Worm (Caenorhabditis elegans) whole organism, L1 larva: Measurements from ENCODE around the gene srlf-3.

Source experiments
- C34B4.2 ChIP-seq: sonication (generic microtip); optimal IDR thresholded peaks from 2 replicates; lab custom pipeline; 2017; ENCODE audit warnings: mild to moderate bottlenecking, missing genetic modification characterization, missing compliant biosample characterization
- ama-1 ChIP-seq: fragments of 150-350 bp; optimal IDR thresholded peaks from 2 replicates; lab custom pipeline; 2014
- blmp-1 ChIP-seq: fragments of 150-350 bp; optimal IDR thresholded peaks from 2 replicates; lab custom pipeline; 2014; ENCODE audit warnings: missing biosample characterization, missing genetic modification characterization
- ceh-90 ChIP-seq: sonication (generic microtip); optimal IDR thresholded peaks from 2 replicates; lab custom pipeline; 2016; ENCODE audit warnings: missing genetic modification characterization, missing compliant biosample characterization
- ces-1 ChIP-seq: fragments of 150-350 bp; optimal IDR thresholded peaks from 2 replicates; lab custom pipeline; 2014; ENCODE audit warnings: missing biosample characterization, missing genetic modification reagents, missing genetic modification characterization
- dpl-1 ChIP-seq, 3 experiments: fragments of 150-350 bp in 2 of 3; sonication (generic microtip) in 1 of 3; optimal IDR thresholded peaks; 2 replicates each; lab custom pipeline; 2014 to 2017; ENCODE audit warnings: missing biosample characterization in 3 of 3, missing genetic modification characterization in 3 of 3, missing genetic modification reagents in 3 of 3
- efl-1 ChIP-seq, 4 experiments: fragments of 150-350 bp; optimal IDR thresholded peaks in 3 of 4; peaks in 1 of 4; 1 replicate in 1 of 4; 2 replicates in 3 of 4; lab custom pipeline; 2014; ENCODE audit warnings: missing biosample characterization in 2 of 4, missing genetic modification characterization in 2 of 4, missing genetic modification reagents in 2 of 4
- efl-3 ChIP-seq: fragments of 200-800 bp; sonication (Bioruptor generic); optimal IDR thresholded peaks from 2 replicates; lab custom pipeline; 2018; ENCODE audit warnings: mild to moderate bottlenecking, missing genetic modification characterization, missing compliant biosample characterization
- egl-13 ChIP-seq: sonication (generic microtip); optimal IDR thresholded peaks from 2 replicates; lab custom pipeline; 2016; ENCODE audit warnings: missing genotype, missing genetic modification reagents, missing genetic modification characterization, missing compliant biosample characterization
- egl-27 ChIP-seq, 2 experiments: fragments of 150-350 bp in 1 of 2; sonication (generic microtip); optimal IDR thresholded peaks; 3 replicates each; lab custom pipeline; 2017 to 2018; ENCODE audit warnings: missing biosample characterization in 2 of 2, missing genetic modification characterization in 2 of 2, missing genetic modification reagents in 2 of 2
- elt-2 ChIP-seq: sonication (generic microtip); optimal IDR thresholded peaks from 2 replicates; lab custom pipeline; 2016; ENCODE audit warnings: missing genetic modification characterization, mild to moderate bottlenecking, inconsistent platforms, missing compliant biosample characterization, missing genetic modification reagents
- elt-3 ChIP-seq, 6 experiments: fragments of 150-350 bp in 1 of 6; sonication (generic microtip); optimal IDR thresholded peaks; 2 replicates each; lab custom pipeline; 2017 to 2018; ENCODE audit warnings: missing biosample characterization in 6 of 6, missing genetic modification characterization in 6 of 6, inconsistent platforms in 1 of 6
- ets-5 ChIP-seq: fragments of 200-800 bp; sonication (Bioruptor generic); IDR thresholded peaks from 2 replicates; pipeline ENCODE4 v1.3.6; 2022; ENCODE audit warnings: missing genetic modification characterization, missing compliant biosample characterization
- fkh-4 ChIP-seq: sonication (generic microtip); optimal IDR thresholded peaks from 2 replicates; lab custom pipeline; 2016; ENCODE audit warnings: missing compliant biosample characterization, missing genetic modification characterization, borderline replicate concordance
- fkh-8 ChIP-seq: sonication (generic microtip); optimal IDR thresholded peaks from 2 replicates; lab custom pipeline; 2016; ENCODE audit warnings: mild to moderate bottlenecking, missing genetic modification characterization, missing compliant biosample characterization
- grh-1 ChIP-seq: fragments of 200-800 bp; sonication (Bioruptor generic); IDR thresholded peaks from 2 replicates; pipeline ENCODE4 v1.3.6; 2022; ENCODE audit warnings: missing genetic modification reagents, missing genetic modification characterization, missing compliant biosample characterization
- hpl-2 ChIP-seq: fragments of 150-350 bp; optimal IDR thresholded peaks from 2 replicates; lab custom pipeline; 2014; ENCODE audit warnings: missing biosample characterization, missing genetic modification reagents, missing genetic modification characterization
- jun-1 ChIP-seq: fragments of 150-350 bp; optimal IDR thresholded peaks from 2 replicates; lab custom pipeline; 2014; ENCODE audit warnings: missing biosample characterization, missing genetic modification reagents, missing genetic modification characterization
- lin-13 ChIP-seq: fragments of 150-350 bp; optimal IDR thresholded peaks from 2 replicates; lab custom pipeline; 2014; ENCODE audit warnings: missing biosample characterization, missing genetic modification reagents, missing genetic modification characterization
- lin-14 ChIP-seq: fragments of 200-800 bp; sonication (Bioruptor generic); optimal IDR thresholded peaks from 2 replicates; lab custom pipeline; 2018; ENCODE audit warnings: mild to moderate bottlenecking, missing genetic modification characterization, moderate library complexity, missing compliant biosample characterization
- lin-35 ChIP-seq, 2 experiments: fragments of 150-350 bp; optimal IDR thresholded peaks; 2 replicates each; lab custom pipeline; 2014; ENCODE audit warnings: missing biosample characterization in 2 of 2, missing genetic modification characterization in 2 of 2, missing genetic modification reagents in 2 of 2
- mab-9 ChIP-seq: fragments of 200-800 bp; sonication (Bioruptor generic); IDR thresholded peaks from 2 replicates; pipeline ENCODE4 v1.3.6; 2022; ENCODE audit warnings: missing genetic modification reagents, missing genetic modification characterization, missing compliant biosample characterization
- mep-1 ChIP-seq: fragments of 150-350 bp; optimal IDR thresholded peaks from 2 replicates; lab custom pipeline; 2014; ENCODE audit warnings: missing biosample characterization, missing genetic modification characterization
- nhr-12 ChIP-seq: sonication (generic microtip); optimal IDR thresholded peaks from 2 replicates; lab custom pipeline; 2017; ENCODE audit warnings: missing biosample characterization, missing genetic modification characterization
- nhr-237 ChIP-seq: fragments of 150-350 bp; optimal IDR thresholded peaks from 2 replicates; lab custom pipeline; 2014; ENCODE audit warnings: missing biosample characterization, missing genetic modification characterization
- nhr-28 ChIP-seq: fragments of 150-350 bp; optimal IDR thresholded peaks from 2 replicates; lab custom pipeline; 2014; ENCODE audit warnings: missing biosample characterization, missing genetic modification characterization
- nhr-47 ChIP-seq: sonication (generic microtip); optimal IDR thresholded peaks from 2 replicates; lab custom pipeline; 2016; ENCODE audit warnings: mild to moderate bottlenecking, missing genetic modification characterization, moderate library complexity, missing compliant biosample characterization
- nhr-71 ChIP-seq: sonication (generic microtip); optimal IDR thresholded peaks from 2 replicates; lab custom pipeline; 2016; ENCODE audit warnings: mild to moderate bottlenecking, missing genetic modification characterization, moderate library complexity, missing compliant biosample characterization
- nhr-77 ChIP-seq: fragments of 150-350 bp; optimal IDR thresholded peaks from 2 replicates; lab custom pipeline; 2014; ENCODE audit warnings: missing biosample characterization, missing genetic modification characterization
- nhr-84 ChIP-seq: sonication (generic microtip); optimal IDR thresholded peaks from 2 replicates; lab custom pipeline; 2017; ENCODE audit warnings: missing biosample characterization, missing genetic modification characterization
- nhr-85 ChIP-seq: sonication (generic microtip); peaks from one replicate; lab custom pipeline; 2016; ENCODE audit warnings: missing genetic modification characterization, inconsistent platforms, missing compliant biosample characterization
- pax-3 ChIP-seq: fragments of 200-800 bp; sonication (Bioruptor generic); optimal IDR thresholded peaks from 2 replicates; lab custom pipeline; 2018; ENCODE audit warnings: mild to moderate bottlenecking, missing genetic modification characterization, moderate library complexity, missing compliant biosample characterization
- pqm-1 ChIP-seq: sonication (generic microtip); optimal IDR thresholded peaks from 3 replicates; lab custom pipeline; 2017; ENCODE audit warnings: missing biosample characterization, missing genetic modification characterization
- rnt-1 ChIP-seq: sonication (generic microtip); optimal IDR thresholded peaks from 2 replicates; lab custom pipeline; 2016; ENCODE audit warnings: mild to moderate bottlenecking, missing genetic modification characterization, moderate library complexity, missing compliant biosample characterization
- sox-4 ChIP-seq: sonication (generic microtip); optimal IDR thresholded peaks from 2 replicates; lab custom pipeline; 2016; ENCODE audit warnings: missing genetic modification characterization, missing compliant biosample characterization
- sptf-1 ChIP-seq: fragments of 150-350 bp; optimal IDR thresholded peaks from 2 replicates; lab custom pipeline; 2014; ENCODE audit warnings: missing biosample characterization, missing genetic modification characterization
- sup-37 ChIP-seq: fragments of 200-800 bp; sonication (Bioruptor generic); optimal IDR thresholded peaks from 2 replicates; lab custom pipeline; 2018; ENCODE audit warnings: mild to moderate bottlenecking, missing genetic modification characterization, missing compliant biosample characterization
- swsn-7 ChIP-seq: sonication (generic microtip); optimal IDR thresholded peaks from 2 replicates; lab custom pipeline; 2016; ENCODE audit warnings: missing genetic modification characterization, missing compliant biosample characterization
- tlp-1 ChIP-seq: fragments of 150-350 bp; optimal IDR thresholded peaks from 2 replicates; lab custom pipeline; 2014; ENCODE audit warnings: missing biosample characterization, missing genetic modification characterization
- unc-86 ChIP-seq: sonication (generic microtip); optimal IDR thresholded peaks from 2 replicates; lab custom pipeline; 2016; ENCODE audit warnings: missing genetic modification characterization, missing compliant biosample characterization
- vab-15 ChIP-seq: sonication (generic microtip); optimal IDR thresholded peaks from 2 replicates; lab custom pipeline; 2017; ENCODE audit warnings: missing genotype, mild to moderate bottlenecking, missing genetic modification characterization, missing compliant biosample characterization
- zag-1 ChIP-seq: fragments of 150-350 bp; optimal IDR thresholded peaks from 2 replicates; lab custom pipeline; 2014; ENCODE audit warnings: missing biosample characterization, missing genetic modification characterization
- zip-4 ChIP-seq: fragments of 200-800 bp; sonication (Bioruptor generic); optimal IDR thresholded peaks from 2 replicates; lab custom pipeline; 2018; ENCODE audit warnings: mild to moderate bottlenecking, missing genetic modification characterization, moderate library complexity, missing compliant biosample characterization
- ztf-4 ChIP-seq: fragments of 150-350 bp; optimal IDR thresholded peaks from 2 replicates; lab custom pipeline; 2014; ENCODE audit warnings: missing biosample characterization, missing genetic modification characterization

Gene srlf-3

DNA sequence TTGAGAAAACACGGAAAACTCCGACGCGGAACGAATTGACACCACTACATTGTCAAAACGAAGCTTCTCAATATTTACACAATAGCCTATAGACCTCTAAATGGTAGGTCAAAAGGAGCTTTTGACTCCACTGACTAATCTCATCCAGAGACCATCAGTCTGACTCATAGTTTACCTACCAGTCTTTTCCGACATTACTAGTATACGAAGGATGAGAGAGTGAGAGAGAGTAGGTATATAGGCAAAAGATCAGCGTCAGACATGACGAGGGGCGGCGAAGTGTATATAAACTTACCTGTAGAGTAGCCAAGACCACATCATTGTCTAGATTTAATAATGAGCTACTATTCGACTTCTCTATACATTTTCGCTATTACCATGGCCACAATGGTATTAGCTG lies at the start of gene srlf-3:
srlf-3 (plus strand) TSS at position 301 of the 400 bp plus-strand sequence.
- no peak for TF ChIP-seq nhr-85 (tag; lab: Kevin White, UChicago)
- no peak for TF ChIP-seq jun-1 (tag; lab: Kevin White, UChicago)
- TF ChIP-seq nhr-28 = no peak
- TF ChIP-seq tlp-1 (tag; lab: Kevin White, UChicago) = no peak
- no peak for TF ChIP-seq mep-1 (tag; lab: Kevin White, UChicago)
- TF ChIP-seq fkh-8 (tag; lab: Kevin White, UChicago) = no peak
- TF ChIP-seq efl-1 (optimal IDR thresholded peaks at IDR 0.05; lab: Kevin White, UChicago) = no peak
- TF ChIP-seq efl-1 (GFP tag; optimal IDR thresholded peaks at IDR 0.05 in 1 of 2; lab: Kevin White, UChicago) = no peak
- no peak for TF ChIP-seq ztf-4
- no peak for TF ChIP-seq C34B4.2
- no peak for TF ChIP-seq ceh-90 (tag; lab: Kevin White, UChicago)
- no peak for TF ChIP-seq unc-86 (tag; lab: Kevin White, UChicago)
- no peak for TF ChIP-seq rnt-1 (tag; lab: Kevin White, UChicago)
- TF ChIP-seq egl-27 (tag; optimal IDR thresholded peaks at IDR 0.05; lab: Kevin White, UChicago) = no peak
- no peak for TF ChIP-seq nhr-77 (tag; lab: Kevin White, UChicago)
- TF ChIP-seq lin-13 (GFP tag; lab: Kevin White, UChicago) = no peak

DNA sequence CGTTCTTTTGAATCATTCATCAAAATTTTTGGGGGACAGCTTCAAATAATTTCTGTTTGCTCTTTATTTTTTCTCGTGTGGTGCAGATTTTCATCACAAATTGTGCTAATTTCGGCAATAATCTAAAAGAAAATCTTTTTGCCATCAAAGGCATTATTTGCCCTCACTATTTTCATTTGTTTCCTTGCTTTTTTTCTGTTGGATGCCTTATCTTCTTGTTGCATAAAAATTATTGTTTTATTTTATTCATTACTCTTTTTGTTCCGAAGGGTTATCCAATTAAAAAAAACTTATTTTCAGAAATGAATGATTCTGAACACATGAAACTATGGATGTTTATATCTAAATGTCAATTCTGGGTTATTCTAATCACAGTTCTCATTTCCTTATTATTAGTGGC lies 40.4 kb upstream of the srlf-3 start, which contains the start of gene T01B11.1:
T01B11.1 (plus strand) TSS at position 301 of the 400 bp plus-strand sequence.
- no peak for TF ChIP-seq tlp-1 (tag; lab: Kevin White, UChicago)
- TF ChIP-seq efl-1 (optimal IDR thresholded peaks at IDR 0.05; lab: Kevin White, UChicago) = no peak
- TF ChIP-seq efl-1 (GFP tag; optimal IDR thresholded peaks at IDR 0.05 in 1 of 2; lab: Kevin White, UChicago) = peak in 1 of 2 experiments; percentile 4
- TF ChIP-seq efl-3 (GFP tag; lab: Kevin White, UChicago) = no peak

DNA sequence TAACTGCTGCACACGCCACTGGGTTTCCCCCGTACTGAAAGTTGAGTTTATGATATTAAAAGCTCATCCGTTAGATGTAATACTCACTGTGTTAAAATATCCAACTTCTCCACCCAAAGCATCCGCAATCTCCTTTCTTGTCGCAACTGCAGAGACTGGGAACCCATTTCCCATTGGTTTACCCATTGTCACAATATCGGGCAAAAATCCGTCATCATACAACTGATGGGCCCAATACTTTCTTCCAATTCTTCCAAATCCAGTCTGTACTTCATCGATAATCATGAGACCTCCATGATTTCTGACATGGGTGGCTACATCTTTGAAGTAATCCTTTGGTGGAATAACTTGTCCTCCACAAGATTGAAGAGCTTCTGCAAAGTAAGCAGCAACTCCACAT lies 37.4 kb upstream of the srlf-3 start:
- no peak for TF ChIP-seq zag-1 (tag; lab: Kevin White, UChicago)
- TF ChIP-seq fkh-4 (tag; lab: Kevin White, UChicago) = no peak
- TF ChIP-seq nhr-84 = no peak
- no peak for TF ChIP-seq swsn-7 (tag; lab: Kevin White, UChicago)
- TF ChIP-seq, all 84 proteins: peak for 0

DNA sequence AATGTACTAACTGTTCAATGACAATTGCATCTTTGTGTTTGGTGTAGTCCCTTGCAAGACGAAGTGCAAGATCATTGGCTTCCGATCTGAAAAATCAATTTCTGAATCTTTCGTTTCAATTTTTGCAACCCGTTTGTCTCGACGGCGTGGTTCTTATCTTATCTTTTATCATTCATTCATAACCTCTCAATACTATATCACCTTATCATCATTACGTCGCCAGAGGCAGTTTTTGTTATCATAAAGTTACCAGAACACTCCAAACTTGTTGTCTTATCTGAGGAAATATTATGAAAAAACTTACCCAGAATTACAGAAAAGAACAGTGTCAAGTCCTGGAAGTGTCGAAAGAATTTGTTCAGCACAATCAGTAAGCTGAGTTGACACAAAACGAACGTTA lies 36.7 kb upstream of the srlf-3 start:
- TF ChIP-seq ceh-90 (tag; lab: Kevin White, UChicago) = no peak
- no peak for TF ChIP-seq efl-3 (GFP tag; lab: Kevin White, UChicago)
- no peak for TF ChIP-seq pax-3 (tag; lab: Kevin White, UChicago)
- peak; percentile 20 for TF ChIP-seq lin-14
- TF ChIP-seq sox-4 = no peak
- no peak for TF ChIP-seq ama-1 (lab: Kevin White, UChicago)
- no peak for TF ChIP-seq jun-1 (tag; lab: Kevin White, UChicago)
- TF ChIP-seq egl-13 (tag; lab: Kevin White, UChicago) = no peak
- no peak for TF ChIP-seq nhr-47 (tag; lab: Kevin White, UChicago)
- TF ChIP-seq mep-1 (tag; lab: Kevin White, UChicago) = no peak
- no peak for TF ChIP-seq nhr-85 (tag; lab: Kevin White, UChicago)
- no peak for TF ChIP-seq tlp-1 (tag; lab: Kevin White, UChicago)
- no peak for TF ChIP-seq mab-9 (GFP tag; lab: Robert Waterston, UW)
- no peak for TF ChIP-seq nhr-77 (tag; lab: Kevin White, UChicago)
- TF ChIP-seq lin-35 (GFP tag; optimal IDR thresholded peaks at IDR 0.05; lab: Kevin White, UChicago) = peak in 1 of 2 experiments; percentile 7
- TF ChIP-seq elt-2 (tag; lab: Kevin White, UChicago) = peak; percentile 97
- peak; percentile 1 for TF ChIP-seq blmp-1 (tag; lab: Kevin White, UChicago)
- TF ChIP-seq dpl-1 (GFP tag; optimal IDR thresholded peaks at IDR 0.05; lab: Kevin White, UChicago) = no peak
- TF ChIP-seq ces-1 (GFP tag; lab: Kevin White, UChicago) = no peak
- no peak for TF ChIP-seq nhr-12 (tag; lab: Kevin White, UChicago)
- no peak for TF ChIP-seq vab-15 (tag; lab: Kevin White, UChicago)
- no peak for TF ChIP-seq C34B4.2
- TF ChIP-seq elt-3 (tag; optimal IDR thresholded peaks at IDR 0.05; lab: Kevin White, UChicago) = peak in 5 of 6 experiments; percentile 0 to 97 (median 93)
- no peak for TF ChIP-seq rnt-1 (tag; lab: Kevin White, UChicago)
- no peak for TF ChIP-seq unc-86 (tag; lab: Kevin White, UChicago)
- no peak for TF ChIP-seq fkh-4 (tag; lab: Kevin White, UChicago)
- peak; percentile 34 for TF ChIP-seq pqm-1 (tag; lab: Kevin White, UChicago)
- no peak for TF ChIP-seq zag-1 (tag; lab: Kevin White, UChicago)
- TF ChIP-seq ets-5 (GFP tag; lab: Robert Waterston, UW) = no peak
- TF ChIP-seq nhr-28 = no peak
- no peak for TF ChIP-seq grh-1
- peak; percentile 17 for TF ChIP-seq nhr-71 (tag; lab: Kevin White, UChicago)
- TF ChIP-seq hpl-2 = no peak
- no peak for TF ChIP-seq sup-37 (GFP tag; lab: Kevin White, UChicago)
- TF ChIP-seq nhr-237 (tag; lab: Kevin White, UChicago) = no peak
- TF ChIP-seq zip-4 (GFP tag; lab: Kevin White, UChicago) = no peak
- no peak for TF ChIP-seq sptf-1 (tag; lab: Kevin White, UChicago)
